Worm (Caenorhabditis elegans) whole organism, L1 larva: ENCODE results near the gene rpl-25.1.

Experiments used
- alr-1 ChIP-seq: fragments of 200-800 bp; sonication (Bioruptor generic); optimal IDR thresholded peaks from 2 replicates; lab custom pipeline; 2018; ENCODE audit warnings: borderline replicate concordance, mild to moderate bottlenecking, missing genetic modification characterization, missing compliant biosample characterization
- blmp-1 ChIP-seq: fragments of 150-350 bp; optimal IDR thresholded peaks from 2 replicates; lab custom pipeline; 2014; ENCODE audit warnings: missing biosample characterization, missing genetic modification characterization
- ceh-82 ChIP-seq, 3 experiments: fragments of 150-350 bp in 1 of 3; sonication (generic microtip) in 2 of 3; optimal IDR thresholded peaks; 2 replicates each; lab custom pipeline; 2014 to 2017; ENCODE audit warnings: missing biosample characterization in 3 of 3, missing genetic modification characterization in 3 of 3
- ceh-90 ChIP-seq: sonication (generic microtip); optimal IDR thresholded peaks from 2 replicates; lab custom pipeline; 2016; ENCODE audit warnings: missing genetic modification characterization, missing compliant biosample characterization
- efl-1 ChIP-seq, 4 experiments: fragments of 150-350 bp; optimal IDR thresholded peaks in 3 of 4; peaks in 1 of 4; 1 replicate in 1 of 4; 2 replicates in 3 of 4; lab custom pipeline; 2014; ENCODE audit warnings: missing biosample characterization in 2 of 4, missing genetic modification characterization in 2 of 4, missing genetic modification reagents in 2 of 4
- efl-3 ChIP-seq: fragments of 200-800 bp; sonication (Bioruptor generic); optimal IDR thresholded peaks from 2 replicates; lab custom pipeline; 2018; ENCODE audit warnings: mild to moderate bottlenecking, missing genetic modification characterization, missing compliant biosample characterization
- egl-27 ChIP-seq, 2 experiments: fragments of 150-350 bp in 1 of 2; sonication (generic microtip); optimal IDR thresholded peaks; 3 replicates each; lab custom pipeline; 2017 to 2018; ENCODE audit warnings: missing biosample characterization in 2 of 2, missing genetic modification characterization in 2 of 2, missing genetic modification reagents in 2 of 2
- ets-5 ChIP-seq: fragments of 200-800 bp; sonication (Bioruptor generic); IDR thresholded peaks from 2 replicates; pipeline ENCODE4 v1.3.6; 2022; ENCODE audit warnings: missing genetic modification characterization, missing compliant biosample characterization
- fkh-10 ChIP-seq: sonication (generic microtip); optimal IDR thresholded peaks from 2 replicates; lab custom pipeline; 2017; ENCODE audit warnings: missing biosample characterization, missing genetic modification reagents, missing genetic modification characterization
- fkh-4 ChIP-seq: sonication (generic microtip); optimal IDR thresholded peaks from 2 replicates; lab custom pipeline; 2016; ENCODE audit warnings: missing compliant biosample characterization, missing genetic modification characterization, borderline replicate concordance
- fkh-8 ChIP-seq: sonication (generic microtip); optimal IDR thresholded peaks from 2 replicates; lab custom pipeline; 2016; ENCODE audit warnings: mild to moderate bottlenecking, missing genetic modification characterization, missing compliant biosample characterization
- grh-1 ChIP-seq: fragments of 200-800 bp; sonication (Bioruptor generic); IDR thresholded peaks from 2 replicates; pipeline ENCODE4 v1.3.6; 2022; ENCODE audit warnings: missing genetic modification reagents, missing genetic modification characterization, missing compliant biosample characterization
- hpl-2 ChIP-seq: fragments of 150-350 bp; optimal IDR thresholded peaks from 2 replicates; lab custom pipeline; 2014; ENCODE audit warnings: missing biosample characterization, missing genetic modification reagents, missing genetic modification characterization
- irx-1 ChIP-seq: sonication (generic microtip); optimal IDR thresholded peaks from 2 replicates; lab custom pipeline; 2016; ENCODE audit warnings: missing genetic modification characterization, missing compliant biosample characterization
- jun-1 ChIP-seq: fragments of 150-350 bp; optimal IDR thresholded peaks from 2 replicates; lab custom pipeline; 2014; ENCODE audit warnings: missing biosample characterization, missing genetic modification reagents, missing genetic modification characterization
- lin-14 ChIP-seq: fragments of 200-800 bp; sonication (Bioruptor generic); optimal IDR thresholded peaks from 2 replicates; lab custom pipeline; 2018; ENCODE audit warnings: mild to moderate bottlenecking, missing genetic modification characterization, moderate library complexity, missing compliant biosample characterization
- lin-35 ChIP-seq, 2 experiments: fragments of 150-350 bp; optimal IDR thresholded peaks; 2 replicates each; lab custom pipeline; 2014; ENCODE audit warnings: missing biosample characterization in 2 of 2, missing genetic modification characterization in 2 of 2, missing genetic modification reagents in 2 of 2
- lin-39 ChIP-seq: fragments of 150-350 bp; optimal IDR thresholded peaks from 2 replicates; lab custom pipeline; 2014; ENCODE audit warnings: missing biosample characterization, missing genetic modification reagents, missing genetic modification characterization
- lir-3 ChIP-seq: sonication (generic microtip); optimal IDR thresholded peaks from 2 replicates; lab custom pipeline; 2016; ENCODE audit warnings: mild to moderate bottlenecking, missing genetic modification characterization, moderate library complexity, missing compliant biosample characterization; ENCODE audit not compliant: poor library complexity
- lsy-2 ChIP-seq, 2 experiments: fragments of 150-350 bp; optimal IDR thresholded peaks; 2 replicates each; lab custom pipeline; 2014; ENCODE audit warnings: missing biosample characterization in 2 of 2, missing genetic modification characterization in 2 of 2
- mdl-1 ChIP-seq, 2 experiments: fragments of 150-350 bp; optimal IDR thresholded peaks; 2 replicates each; lab custom pipeline; 2014 to 2017; ENCODE audit warnings: missing biosample characterization in 2 of 2, missing genetic modification characterization in 2 of 2, inconsistent platforms in 1 of 2
- nhr-11 ChIP-seq: fragments of 150-350 bp; optimal IDR thresholded peaks from 2 replicates; lab custom pipeline; 2014; ENCODE audit warnings: missing biosample characterization, missing genetic modification characterization
- nhr-12 ChIP-seq: sonication (generic microtip); optimal IDR thresholded peaks from 2 replicates; lab custom pipeline; 2017; ENCODE audit warnings: missing biosample characterization, missing genetic modification characterization
- nhr-47 ChIP-seq: sonication (generic microtip); optimal IDR thresholded peaks from 2 replicates; lab custom pipeline; 2016; ENCODE audit warnings: mild to moderate bottlenecking, missing genetic modification characterization, moderate library complexity, missing compliant biosample characterization
- nhr-71 ChIP-seq: sonication (generic microtip); optimal IDR thresholded peaks from 2 replicates; lab custom pipeline; 2016; ENCODE audit warnings: mild to moderate bottlenecking, missing genetic modification characterization, moderate library complexity, missing compliant biosample characterization
- nhr-76 ChIP-seq: sonication (generic microtip); optimal IDR thresholded peaks from 2 replicates; lab custom pipeline; 2017; ENCODE audit warnings: missing biosample characterization, missing genetic modification characterization
- nhr-77 ChIP-seq: fragments of 150-350 bp; optimal IDR thresholded peaks from 2 replicates; lab custom pipeline; 2014; ENCODE audit warnings: missing biosample characterization, missing genetic modification characterization
- nhr-84 ChIP-seq: sonication (generic microtip); optimal IDR thresholded peaks from 2 replicates; lab custom pipeline; 2017; ENCODE audit warnings: missing biosample characterization, missing genetic modification characterization
- nhr-85 ChIP-seq: sonication (generic microtip); peaks from one replicate; lab custom pipeline; 2016; ENCODE audit warnings: missing genetic modification characterization, inconsistent platforms, missing compliant biosample characterization
- nhr-90 ChIP-seq: sonication (generic microtip); optimal IDR thresholded peaks from 2 replicates; lab custom pipeline; 2016; ENCODE audit warnings: mild to moderate bottlenecking, missing genetic modification characterization, missing compliant biosample characterization; ENCODE audit not compliant: poor library complexity
- pag-3 ChIP-seq: sonication (generic microtip); optimal IDR thresholded peaks from 2 replicates; lab custom pipeline; 2017; ENCODE audit warnings: missing genetic modification characterization, mild to moderate bottlenecking, missing compliant biosample characterization, antibody characterized with exemption, borderline replicate concordance; ENCODE audit not compliant: insufficient read depth
- pax-3 ChIP-seq: fragments of 200-800 bp; sonication (Bioruptor generic); optimal IDR thresholded peaks from 2 replicates; lab custom pipeline; 2018; ENCODE audit warnings: mild to moderate bottlenecking, missing genetic modification characterization, moderate library complexity, missing compliant biosample characterization
- snpc-4 ChIP-seq: fragments of 150-350 bp; optimal IDR thresholded peaks from 2 replicates; lab custom pipeline; 2014; ENCODE audit warnings: missing biosample characterization, missing genetic modification characterization
- sox-4 ChIP-seq: sonication (generic microtip); optimal IDR thresholded peaks from 2 replicates; lab custom pipeline; 2016; ENCODE audit warnings: missing genetic modification characterization, missing compliant biosample characterization
- sptf-1 ChIP-seq: fragments of 150-350 bp; optimal IDR thresholded peaks from 2 replicates; lab custom pipeline; 2014; ENCODE audit warnings: missing biosample characterization, missing genetic modification characterization
- tbx-2 ChIP-seq: sonication (generic microtip); optimal IDR thresholded peaks from 2 replicates; lab custom pipeline; 2016; ENCODE audit warnings: missing genetic modification characterization, missing compliant biosample characterization
- unc-130 ChIP-seq: fragments of 150-350 bp; optimal IDR thresholded peaks from 2 replicates; lab custom pipeline; 2017; ENCODE audit warnings: missing biosample characterization, missing genetic modification characterization, inconsistent platforms
- unc-30 ChIP-seq: sonication (generic microtip); optimal IDR thresholded peaks from 2 replicates; lab custom pipeline; 2017; ENCODE audit warnings: missing biosample characterization, missing genetic modification characterization
- unc-86 ChIP-seq: sonication (generic microtip); optimal IDR thresholded peaks from 2 replicates; lab custom pipeline; 2016; ENCODE audit warnings: missing genetic modification characterization, missing compliant biosample characterization
- unc-98 ChIP-seq: fragments of 200-800 bp; sonication (Bioruptor generic); IDR thresholded peaks from 2 replicates; pipeline ENCODE4 v1.3.6; 2022; ENCODE audit warnings: missing genetic modification characterization, missing compliant biosample characterization
- vab-15 ChIP-seq: sonication (generic microtip); optimal IDR thresholded peaks from 2 replicates; lab custom pipeline; 2017; ENCODE audit warnings: missing genotype, mild to moderate bottlenecking, missing genetic modification characterization, missing compliant biosample characterization
- xbp-1 ChIP-seq: sonication (generic microtip); optimal IDR thresholded peaks from 2 replicates; lab custom pipeline; 2016; ENCODE audit warnings: missing genetic modification characterization, missing compliant biosample characterization
- zip-4 ChIP-seq: fragments of 200-800 bp; sonication (Bioruptor generic); optimal IDR thresholded peaks from 2 replicates; lab custom pipeline; 2018; ENCODE audit warnings: mild to moderate bottlenecking, missing genetic modification characterization, moderate library complexity, missing compliant biosample characterization
- ztf-11 ChIP-seq, 2 experiments: sonication (generic microtip); optimal IDR thresholded peaks; 2 replicates each; lab custom pipeline; 2016 to 2017; ENCODE audit warnings: missing genetic modification characterization in 2 of 2, missing biosample characterization in 1 of 2, missing compliant biosample characterization in 1 of 2

The rpl-25.1 gene

ce11 chrX:4720603-4721529, 5.9 kb downstream of the rpl-25.1 start, which contains the start of gene F55D10.4:
F55D10.4 (minus strand) TSS chrX:4720653.
- TF ChIP-seq unc-130 (tag; lab: Kevin White, UChicago) (no peak), sox-4 (tag; lab: Kevin White, UChicago) (no peak), alr-1 (tag; lab: Kevin White, UChicago) (no peak), zip-4 (GFP tag; lab: Kevin White, UChicago) (no peak), nhr-77 (tag; lab: Kevin White, UChicago) (no peak), ztf-11 (tag; optimal IDR thresholded peaks at IDR 0.05; lab: Kevin White, UChicago) (no peak), jun-1 (no peak), nhr-12 (no peak), ceh-82 (tag; optimal IDR thresholded peaks at IDR 0.05; lab: Kevin White, UChicago) (no peak), lsy-2 (tag; optimal IDR thresholded peaks at IDR 0.05; lab: Kevin White, UChicago) (peak in 1 of 2 experiments; percentile 4), fkh-4 (no peak), nhr-71 (tag; lab: Kevin White, UChicago) (no peak), efl-3 (no peak), blmp-1 (tag; lab: Kevin White, UChicago) (no peak), sptf-1 (tag; lab: Kevin White, UChicago) (no peak), grh-1 (no peak), nhr-90 (tag; lab: Kevin White, UChicago) (no peak), lin-39 (tag; lab: Kevin White, UChicago) (no peak), efl-1 (optimal IDR thresholded peaks at IDR 0.05; lab: Kevin White, UChicago) (no peak), efl-1 (GFP tag; optimal IDR thresholded peaks at IDR 0.05 in 1 of 2; lab: Kevin White, UChicago) (no peak), fkh-8 (tag; lab: Kevin White, UChicago) (peak; percentile 54), unc-98 (GFP tag; lab: Robert Waterston, UW) (no peak), nhr-76 (no peak), unc-86 (no peak), ceh-90 (tag; lab: Kevin White, UChicago) (no peak), lin-35 (GFP tag; optimal IDR thresholded peaks at IDR 0.05; lab: Kevin White, UChicago) (no peak), unc-30 (tag; lab: Kevin White, UChicago) (no peak), nhr-11 (tag; lab: Kevin White, UChicago) (no peak), nhr-47 (tag; lab: Kevin White, UChicago) (peak; percentile 19), lin-14 (GFP tag; lab: Kevin White, UChicago) (peak; percentile 66), hpl-2 (GFP tag; lab: Kevin White, UChicago) (no peak), mdl-1 (tag; optimal IDR thresholded peaks at IDR 0.05; lab: Kevin White, UChicago) (no peak), egl-27 (tag; optimal IDR thresholded peaks at IDR 0.05; lab: Kevin White, UChicago) (no peak), lir-3 (tag; lab: Kevin White, UChicago) (no peak), ets-5 (GFP tag; lab: Robert Waterston, UW) (no peak)

- TF ChIP-seq vab-15 (tag; lab: Kevin White, UChicago) = no peak
- TF ChIP-seq efl-1 (optimal IDR thresholded peaks at IDR 0.05; lab: Kevin White, UChicago) = no peak
- TF ChIP-seq efl-1 (GFP tag; optimal IDR thresholded peaks at IDR 0.05 in 1 of 2; lab: Kevin White, UChicago) = no peak
- TF ChIP-seq fkh-10 (GFP tag; lab: Kevin White, UChicago) = no peak
- no peak for TF ChIP-seq tbx-2 (tag; lab: Kevin White, UChicago)
- no peak for TF ChIP-seq nhr-85 (tag; lab: Kevin White, UChicago)
- no peak for TF ChIP-seq snpc-4 (tag; lab: Kevin White, UChicago)
- no peak for TF ChIP-seq xbp-1 (tag; lab: Kevin White, UChicago)
- no peak for TF ChIP-seq zip-4 (GFP tag; lab: Kevin White, UChicago)
- TF ChIP-seq lin-39 (tag; lab: Kevin White, UChicago) = no peak
- TF ChIP-seq egl-27 (tag; optimal IDR thresholded peaks at IDR 0.05; lab: Kevin White, UChicago) = no peak
- no peak for TF ChIP-seq pax-3 (tag; lab: Kevin White, UChicago)
- TF ChIP-seq blmp-1 (tag; lab: Kevin White, UChicago) = no peak
- TF ChIP-seq nhr-84 = no peak
- no peak for TF ChIP-seq lin-35 (GFP tag; optimal IDR thresholded peaks at IDR 0.05; lab: Kevin White, UChicago)
- TF ChIP-seq pag-3 (tag; lab: Kevin White, UChicago) = no peak
- no peak for TF ChIP-seq irx-1 (tag; lab: Kevin White, UChicago)
- TF ChIP-seq sptf-1 (tag; lab: Kevin White, UChicago) = no peak
- TF ChIP-seq nhr-11 (tag; lab: Kevin White, UChicago) = no peak
Measured at ce11 chrX:4727388-4727787, 12.4 kb downstream of the rpl-25.1 start, which contains the start of gene acc-3. acc-3 (minus strand) TSS chrX:4727488.
